Worm (Caenorhabditis elegans) whole organism, late embryonic: ENCODE data around the gene pfk-1.2.
A peak's percentile ranks its signal among the peaks of the same experiment; 100 is the strongest.

Experiments
- C08G9.2 ChIP-seq: sonication (generic microtip); optimal IDR thresholded peaks from 2 replicates; lab custom pipeline; 2016; ENCODE audit warnings: mild to moderate bottlenecking, missing genetic modification characterization, moderate library complexity, missing compliant biosample characterization
- C38D4.7 ChIP-seq: fragments of 200-800 bp; sonication (Bioruptor generic); optimal IDR thresholded peaks from 2 replicates; lab custom pipeline; 2018; ENCODE audit warnings: mild to moderate bottlenecking, missing genetic modification characterization, moderate library complexity, missing compliant biosample characterization
- F13H6.1 ChIP-seq: sonication (generic microtip); optimal IDR thresholded peaks from 2 replicates; lab custom pipeline; 2016; ENCODE audit warnings: missing genetic modification characterization, missing compliant biosample characterization
- K09A11.1 ChIP-seq: sonication (generic microtip); optimal IDR thresholded peaks from 2 replicates; lab custom pipeline; 2017; ENCODE audit warnings: antibody characterized with exemption, mild to moderate bottlenecking, missing genetic modification characterization, missing compliant biosample characterization; ENCODE audit not compliant: insufficient read depth
- ahr-1 ChIP-seq: sonication (generic microtip); optimal IDR thresholded peaks from 2 replicates; lab custom pipeline; 2016; ENCODE audit warnings: missing genetic modification characterization, missing compliant biosample characterization
- ama-1 ChIP-seq: fragments of 150-350 bp; optimal IDR thresholded peaks from 2 replicates; lab custom pipeline; 2014
- ceh-19 ChIP-seq: fragments of 200-800 bp; sonication (Bioruptor generic); optimal IDR thresholded peaks from 2 replicates; lab custom pipeline; 2018; ENCODE audit warnings: mild to moderate bottlenecking, missing genetic modification characterization, missing compliant biosample characterization
- ceh-22 ChIP-seq: sonication (generic microtip); optimal IDR thresholded peaks from 2 replicates; lab custom pipeline; 2017; ENCODE audit warnings: missing biosample characterization, missing genetic modification characterization
- ceh-24 ChIP-seq: sonication (generic microtip); optimal IDR thresholded peaks from 2 replicates; lab custom pipeline; 2016; ENCODE audit warnings: mild to moderate bottlenecking, missing genetic modification characterization, missing compliant biosample characterization
- ceh-30 ChIP-seq: fragments of 150-350 bp; optimal IDR thresholded peaks from 2 replicates; lab custom pipeline; 2014; ENCODE audit warnings: missing biosample characterization, missing genetic modification characterization
- ceh-45 ChIP-seq: fragments of 200-800 bp; sonication (Bioruptor generic); IDR thresholded peaks from 2 replicates; pipeline ENCODE4 v1.3.6; 2022; ENCODE audit warnings: missing genetic modification reagents, missing genetic modification characterization, missing compliant biosample characterization
- ceh-6 ChIP-seq: fragments of 200-800 bp; sonication (Bioruptor generic); optimal IDR thresholded peaks from 2 replicates; lab custom pipeline; 2018; ENCODE audit warnings: mild to moderate bottlenecking, missing genetic modification characterization, missing compliant biosample characterization
- ets-4 ChIP-seq: sonication (generic microtip); optimal IDR thresholded peaks from 2 replicates; lab custom pipeline; 2016; ENCODE audit warnings: missing genetic modification characterization, missing compliant biosample characterization
- eyg-1 ChIP-seq: sonication (generic microtip); optimal IDR thresholded peaks from 2 replicates; lab custom pipeline; 2016; ENCODE audit warnings: missing genotype, missing genetic modification characterization, missing compliant biosample characterization
- fax-1 ChIP-seq: sonication (generic microtip); optimal IDR thresholded peaks from 2 replicates; lab custom pipeline; 2016; ENCODE audit warnings: missing genotype, missing genetic modification characterization, missing compliant biosample characterization
- hlh-13 ChIP-seq: fragments of 200-800 bp; sonication (Bioruptor generic); optimal IDR thresholded peaks from 2 replicates; lab custom pipeline; 2018; ENCODE audit warnings: mild to moderate bottlenecking, missing genetic modification characterization, missing compliant biosample characterization
- hlh-15 ChIP-seq: sonication (generic microtip); optimal IDR thresholded peaks from 2 replicates; lab custom pipeline; 2016; ENCODE audit warnings: missing genetic modification characterization, missing compliant biosample characterization
- hlh-8 ChIP-seq: sonication (generic microtip); optimal IDR thresholded peaks from 2 replicates; lab custom pipeline; 2016; ENCODE audit warnings: missing genotype, missing genetic modification characterization, missing compliant biosample characterization
- lin-11 ChIP-seq: fragments of 200-800 bp; sonication (Bioruptor generic); optimal IDR thresholded peaks from 2 replicates; lab custom pipeline; 2018; ENCODE audit warnings: mild to moderate bottlenecking, missing genetic modification characterization, missing compliant biosample characterization
- mec-3 ChIP-seq: sonication (generic microtip); optimal IDR thresholded peaks from 2 replicates; lab custom pipeline; 2016; ENCODE audit warnings: borderline replicate concordance, missing genetic modification characterization, missing compliant biosample characterization
- nhr-232 ChIP-seq: sonication (generic microtip); optimal IDR thresholded peaks from 2 replicates; lab custom pipeline; 2016; ENCODE audit warnings: missing genetic modification characterization, missing compliant biosample characterization
- pag-3 ChIP-seq: sonication (generic microtip); optimal IDR thresholded peaks from 2 replicates; lab custom pipeline; 2016; ENCODE audit warnings: missing compliant biosample characterization, missing genetic modification characterization, borderline replicate concordance
- pax-1 ChIP-seq: fragments of 150-350 bp; optimal IDR thresholded peaks from 2 replicates; lab custom pipeline; 2014; ENCODE audit warnings: missing biosample characterization, missing genetic modification characterization
- pha-2 ChIP-seq: sonication (generic microtip); optimal IDR thresholded peaks from 2 replicates; lab custom pipeline; 2017; ENCODE audit warnings: mild to moderate bottlenecking, missing genetic modification characterization, missing compliant biosample characterization
- sox-2 ChIP-seq: fragments of 200-800 bp; sonication (Bioruptor generic); IDR thresholded peaks from 2 replicates; pipeline ENCODE4 v1.3.6; 2022; ENCODE audit warnings: missing genetic modification reagents, missing genetic modification characterization, missing compliant biosample characterization
- sox-4 ChIP-seq: sonication (generic microtip); optimal IDR thresholded peaks from 2 replicates; lab custom pipeline; 2017; ENCODE audit warnings: mild to moderate bottlenecking, missing genetic modification characterization, inconsistent platforms, missing compliant biosample characterization
- syd-9 ChIP-seq: sonication (generic microtip); optimal IDR thresholded peaks from 2 replicates; lab custom pipeline; 2016; ENCODE audit warnings: mild to moderate bottlenecking, missing genetic modification characterization, moderate library complexity, missing compliant biosample characterization
- tbx-2 ChIP-seq: sonication (generic microtip); optimal IDR thresholded peaks from 2 replicates; lab custom pipeline; 2016; ENCODE audit warnings: missing genetic modification characterization, missing compliant biosample characterization
- tbx-7 ChIP-seq: sonication (generic microtip); optimal IDR thresholded peaks from 2 replicates; lab custom pipeline; 2016; ENCODE audit warnings: missing genotype, missing genetic modification characterization, missing compliant biosample characterization
- unc-3 ChIP-seq, 2 experiments: fragments of 200-800 bp in 1 of 2; sonication (Bioruptor generic) in 1 of 2; sonication (generic microtip) in 1 of 2; conservative IDR thresholded peaks in 1 of 2; optimal IDR thresholded peaks in 1 of 2; 2 replicates each; pipeline versions ENCODE4 v1.3.6 to Lab custom; 2016 to 2022; ENCODE audit warnings: missing compliant biosample characterization in 2 of 2, missing genetic modification characterization in 2 of 2, missing genetic modification reagents in 1 of 2
- unc-55 ChIP-seq: sonication (generic microtip); optimal IDR thresholded peaks from 2 replicates; lab custom pipeline; 2017; ENCODE audit warnings: missing biosample characterization, missing genetic modification reagents, missing genetic modification characterization
- zip-5 ChIP-seq: sonication (generic microtip); optimal IDR thresholded peaks from 2 replicates; lab custom pipeline; 2016; ENCODE audit warnings: missing genetic modification characterization, missing compliant biosample characterization
- ztf-16 ChIP-seq: sonication (generic microtip); optimal IDR thresholded peaks from 2 replicates; lab custom pipeline; 2017; ENCODE audit warnings: missing genetic modification characterization, missing compliant biosample characterization

pfk-1.2 gene

DNA sequence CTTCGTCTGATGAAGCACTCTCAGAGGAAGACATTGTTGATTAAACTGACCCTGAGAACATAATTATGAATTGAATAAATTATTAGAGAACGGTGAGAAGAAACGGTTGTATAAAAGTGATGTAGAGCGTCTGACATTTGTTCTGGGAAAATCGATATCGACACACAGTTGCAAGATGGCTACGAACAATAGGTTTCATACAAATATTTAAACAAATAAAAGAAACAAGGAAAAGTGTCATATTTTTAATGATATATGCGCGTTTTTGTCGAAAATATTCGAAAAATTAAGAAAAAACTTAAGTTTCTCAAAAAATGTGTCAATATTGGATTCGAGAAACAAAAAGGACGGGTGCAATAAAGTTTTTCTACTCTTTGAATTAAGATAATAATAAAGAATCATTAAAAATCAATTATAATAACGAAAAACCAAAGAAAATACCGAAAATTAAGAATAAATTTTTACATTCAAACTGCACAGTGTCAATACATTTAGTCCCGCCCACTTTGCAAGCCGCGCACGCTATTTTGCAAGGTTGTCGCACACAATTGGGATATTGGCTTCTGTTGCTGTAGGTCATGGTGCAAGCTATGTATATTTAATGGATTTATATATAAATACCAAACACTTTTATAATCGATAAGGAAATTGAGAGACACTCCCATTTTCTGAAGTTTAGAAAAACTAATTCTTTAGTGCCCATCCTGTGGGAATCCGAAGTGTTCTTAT is 51.2 kb downstream of the pfk-1.2 start, which contains the start of gene rtfo-1 (continued):
- TF ChIP-seq sox-4 (tag; lab: Kevin White, UChicago) (peak; percentile 60), pax-1 (tag; lab: Kevin White, UChicago) (no peak), C38D4.7 (GFP tag; lab: Kevin White, UChicago) (peak; percentile 43), sox-2 (no peak; the same call in 1 of the 2 replicates), nhr-232 (tag; lab: Kevin White, UChicago) (no peak), ets-4 (tag; lab: Kevin White, UChicago) (no peak), fax-1 (tag; lab: Kevin White, UChicago) (peak; percentile 38), eyg-1 (tag; lab: Kevin White, UChicago) (no peak), ceh-30 (tag; lab: Kevin White, UChicago) (no peak), zip-5 (tag; lab: Kevin White, UChicago) (peak; percentile 53), F13H6.1 (tag; lab: Kevin White, UChicago) (no peak), ceh-19 (GFP tag; lab: Kevin White, UChicago) (peak; percentile 55), unc-55 (GFP tag; lab: Kevin White, UChicago) (no peak), unc-3 (GFP tag; conservative IDR thresholded peaks at IDR 0.05; lab: Robert Waterston, UW) (no peak), unc-3 (tag; optimal IDR thresholded peaks at IDR 0.05; lab: Kevin White, UChicago) (no peak), tbx-2 (tag; lab: Kevin White, UChicago) (peak; percentile 46), ceh-24 (no peak), lin-11 (peak; percentile 32), hlh-8 (tag; lab: Kevin White, UChicago) (peak; percentile 2), hlh-13 (GFP tag; lab: Kevin White, UChicago) (no peak), ztf-16 (tag; lab: Kevin White, UChicago) (no peak), ahr-1 (tag; lab: Kevin White, UChicago) (peak; percentile 28), ama-1 (lab: Kevin White, UChicago) (no peak), pha-2 (peak; percentile 61), pag-3 (no peak)

DNA sequence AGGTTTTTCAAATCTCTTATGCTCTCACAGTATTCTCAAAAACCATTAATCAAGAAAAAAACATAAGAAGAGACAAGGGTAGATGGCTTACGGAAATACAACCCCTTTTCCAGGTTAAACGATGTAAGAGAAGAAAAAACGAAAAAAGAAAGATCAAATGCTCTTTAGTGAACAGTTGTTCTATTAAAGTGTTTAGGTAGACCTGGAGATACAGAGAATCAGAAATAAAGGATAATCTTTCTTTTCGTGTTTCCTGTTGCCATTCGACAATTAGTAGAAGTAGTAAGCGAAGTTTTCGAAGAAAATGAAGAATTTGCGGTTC is 51.7 kb downstream of the pfk-1.2 start, which contains the start of gene K09G1.1:
Gene K09G1.1 (plus strand): TSS at position 223 of the 322 bp plus-strand sequence.
- TF ChIP-seq K09A11.1 (no peak), syd-9 (no peak), ceh-6 (GFP tag; lab: Kevin White, UChicago) (no peak), unc-55 (GFP tag; lab: Kevin White, UChicago) (no peak), hlh-15 (tag; lab: Kevin White, UChicago) (no peak), ceh-45 (no peak), ceh-22 (no peak), ceh-30 (tag; lab: Kevin White, UChicago) (no peak), hlh-13 (GFP tag; lab: Kevin White, UChicago) (no peak), C08G9.2 (tag; lab: Kevin White, UChicago) (no peak), pag-3 (no peak), mec-3 (tag; lab: Kevin White, UChicago) (no peak), tbx-7 (tag; lab: Kevin White, UChicago) (no peak)
